Worm (Caenorhabditis elegans): ENCODE data around the gene F36G9.7.

ce11 chrV:15969653-15970052 is at the start of gene F36G9.7:
- TF ChIP-seq dao-5 (tag; optimal IDR thresholded peaks at IDR 0.05) = no peak
- no peak for TF ChIP-seq him-1 (tag; optimal IDR thresholded peaks at IDR 0.05)
- TF ChIP-seq W03F9.2 (tag; optimal IDR thresholded peaks at IDR 0.05) = no peak
